Fruit fly (Drosophila melanogaster): Measurements from ENCODE around the gene CG4045.

CG4045 gene

dm6 chrX:2089812-2090211 lies 14.1 kb upstream of the CG4045 start:
- TF ChIP-seq Deaf1 (tag; optimal IDR thresholded peaks at IDR 0.05), result peak; percentile 3
- TF ChIP-seq sug (tag; optimal IDR thresholded peaks at IDR 0.05), result peak; percentile 14
- TF ChIP-seq ato (GFP tag; IDR thresholded peaks at IDR 0.05; ENCODE audit: partially characterized antibody), result no peak
- peak; percentile 80 for TF ChIP-seq CG11695 (GFP tag; IDR thresholded peaks at IDR 0.05)
- no peak for TF ChIP-seq MTF-1 (GFP tag; optimal IDR thresholded peaks at IDR 0.05; ENCODE audit: borderline replicate concordance)
- TF ChIP-seq CG10543 (GFP tag; optimal IDR thresholded peaks at IDR 0.05), result peak; percentile 14
- peak; percentile 13 for TF ChIP-seq CG8388 (GFP tag; optimal IDR thresholded peaks at IDR 0.05)
- TF ChIP-seq sd (tag; optimal IDR thresholded peaks at IDR 0.05), result peak; percentile 75
- TF ChIP-seq cato (GFP tag; optimal IDR thresholded peaks at IDR 0.05; ENCODE audit: borderline replicate concordance), result no peak
- peak; percentile 71 for TF ChIP-seq Med (GFP tag)
- peak; percentile 5 for TF ChIP-seq dmrt99B (tag; optimal IDR thresholded peaks at IDR 0.05)
- TF ChIP-seq cg (GFP tag; optimal IDR thresholded peaks at IDR 0.05), result peak; percentile 28
- TF ChIP-seq wdn (GFP tag; IDR thresholded peaks at IDR 0.05), result no peak
- peak; percentile 26 for TF ChIP-seq kay (GFP tag; optimal IDR thresholded peaks at IDR 0.05)
- TF ChIP-seq mirr (GFP tag; optimal IDR thresholded peaks at IDR 0.05), result no peak
- 0 out of 4 replicates have a peak, but pooled peaks have one; percentile 19 for TF ChIP-seq chinmo (GFP tag; IDR thresholded peaks at IDR 0.05; ENCODE audit: partially characterized antibody)

- TF ChIP-seq HLHmδ (GFP tag; optimal IDR thresholded peaks at IDR 0.05) (no peak), Antp (GFP tag; optimal IDR thresholded peaks at IDR 0.05) (no peak), Rfx (GFP tag; IDR thresholded peaks at IDR 0.05) (peak; percentile 40; the same call in 1 of the 2 replicates), CG8281 (tag; optimal IDR thresholded peaks at IDR 0.05) (no peak), CG14667 (GFP tag; IDR thresholded peaks at IDR 0.05) (no peak), pros (GFP tag; optimal IDR thresholded peaks at IDR 0.05) (no peak), ro (GFP tag; IDR thresholded peaks at IDR 0.05) (no peak), CG13775 (GFP tag; optimal IDR thresholded peaks at IDR 0.05) (no peak), tup (GFP tag; optimal IDR thresholded peaks at IDR 0.05) (no peak), lab (GFP tag; optimal IDR thresholded peaks at IDR 0.05) (peak; percentile 40), Ada2b (GFP tag; IDR thresholded peaks at IDR 0.05) (0 out of 2 replicates have a peak, but pooled peaks have one; percentile 5), CoRest (tag; optimal IDR thresholded peaks at IDR 0.05) (no peak), sd (tag; optimal IDR thresholded peaks at IDR 0.05) (no peak), stc (GFP tag; IDR thresholded peaks at IDR 0.05) (no peak), CG17568 (GFP tag; optimal IDR thresholded peaks at IDR 0.05) (no peak), CG3847 (GFP tag; IDR thresholded peaks at IDR 0.05) (no peak), ind (GFP tag; optimal IDR thresholded peaks at IDR 0.05) (no peak), CG33213 (GFP tag; optimal IDR thresholded peaks at IDR 0.05) (no peak), oc (tag; optimal IDR thresholded peaks at IDR 0.05) (no peak), dysf (GFP tag; IDR thresholded peaks at IDR 0.05) (0 out of 3 replicates have a peak, but pooled peaks have one; percentile 10), lilli (GFP tag; optimal IDR thresholded peaks at IDR 0.05) (no peak), CG17328 (GFP tag; IDR thresholded peaks at IDR 0.05) (no peak), CG8478 (optimal IDR thresholded peaks at IDR 0.05) (no peak), Atf6 (GFP tag; IDR thresholded peaks at IDR 0.05) (no peak), fd3F (GFP tag; optimal IDR thresholded peaks at IDR 0.05) (no peak), corto (GFP tag; optimal IDR thresholded peaks at IDR 0.05) (no peak), row (GFP tag; IDR thresholded peaks at IDR 0.05) (0 out of 3 replicates have a peak, but pooled peaks have one; percentile 12), Sox102F (GFP tag; optimal IDR thresholded peaks at IDR 0.05) (no peak), Six4 (GFP tag; optimal IDR thresholded peaks at IDR 0.05) (no peak), hb (GFP tag; IDR thresholded peaks at IDR 0.05; ENCODE audit: partially characterized antibody) (no peak), CG18599 (GFP tag; optimal IDR thresholded peaks at IDR 0.05) (peak; percentile 26), p53 (GFP tag; optimal IDR thresholded peaks at IDR 0.05) (no peak), CG30020 (tag; optimal IDR thresholded peaks at IDR 0.05) (no peak), ab (GFP tag; optimal IDR thresholded peaks at IDR 0.05) (no peak), tgo (GFP tag; IDR thresholded peaks at IDR 0.05) (peak; percentile 30; the same call in 1 of the 3 replicates)
Measured at dm6 chrX:2088798-2089197, 13.1 kb upstream of the CG4045 start.

Data from whole organism, embryonic.